Worm (Caenorhabditis elegans): ENCODE measurements around the gene K08D10.11.
"Not testable (repeated sequence)": the region's sequence is repeated elsewhere in the genome, so short reads cannot be mapped to it uniquely, and the experiment has no call there.

DNA sequence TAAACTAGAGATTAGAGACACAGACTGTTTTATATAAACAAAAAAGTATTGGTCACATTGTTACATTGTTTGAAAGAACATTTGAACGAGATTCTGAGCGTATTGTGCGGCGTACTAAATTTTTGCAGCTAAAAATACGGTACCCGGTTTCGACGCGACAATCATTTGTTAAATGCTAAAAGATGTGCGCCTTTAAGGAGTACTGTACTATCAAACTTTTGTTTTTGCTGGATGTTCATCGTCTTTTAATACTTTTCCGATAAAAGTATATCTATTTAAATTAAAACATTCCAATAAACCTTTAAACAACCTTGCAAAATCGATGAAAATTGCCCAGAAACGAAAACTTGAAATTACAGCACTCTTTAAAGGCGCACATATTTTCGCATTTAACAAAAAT, 10.7 kb upstream of the K08D10.11 start, which contains the start of gene K06B9.6:
- TF ChIP-seq pha-4 (tag; optimal IDR thresholded peaks at IDR 0.05); hlh-8 (tag; optimal IDR thresholded peaks at IDR 0.05); nhr-11 (tag; optimal IDR thresholded peaks at IDR 0.05); ceh-30 (tag; optimal IDR thresholded peaks at IDR 0.05); tbx-2 (tag; optimal IDR thresholded peaks at IDR 0.05); ztf-16 (tag; optimal IDR thresholded peaks at IDR 0.05); C38D4.7 (GFP tag; optimal IDR thresholded peaks at IDR 0.05); npax-4 (tag; optimal IDR thresholded peaks at IDR 0.05); mec-3 (tag; optimal IDR thresholded peaks at IDR 0.05; ENCODE audit: borderline replicate concordance); ama-1 (optimal IDR thresholded peaks at IDR 0.05); pqm-1 (tag; optimal IDR thresholded peaks at IDR 0.05); fkh-10 (GFP tag; optimal IDR thresholded peaks at IDR 0.05): not testable (repeated sequence)

Measured in whole organism, late embryonic.